Fruit fly (Drosophila melanogaster) S2 (cell line): ENCODE data around the gene Polr1B.

ENCODE experiments used
- CG8478 ChIP-seq: fragments of >200 bp; optimal IDR thresholded peaks from 2 replicates; lab custom pipeline; 2018
- CTCF ChIP-seq, 2 experiments: fragments of >200 bp; optimal IDR thresholded peaks; 2 replicates each; lab custom pipeline; 2018

DNA sequence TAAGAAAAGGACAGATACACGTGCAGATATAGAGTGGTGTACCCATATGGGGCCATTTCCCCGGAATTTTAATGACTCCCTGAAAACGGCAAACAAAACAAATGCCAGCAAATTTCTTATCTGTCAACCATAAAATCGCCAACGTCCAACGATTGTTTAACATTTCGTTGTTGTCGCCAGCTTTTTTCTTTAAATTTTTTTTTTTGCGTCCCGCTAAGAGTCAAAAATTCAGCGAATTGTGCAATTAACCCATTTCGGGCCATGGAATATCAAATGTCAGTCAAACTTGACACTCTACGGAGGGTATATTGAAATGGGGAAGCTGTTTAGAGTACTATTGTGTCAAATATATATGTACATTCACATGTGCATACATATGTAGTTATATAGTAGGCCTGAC, 28.0 kb downstream of the Polr1B start:
- TF ChIP-seq CG8478 (no peak), CTCF (optimal IDR thresholded peaks at IDR 0.05; lab: Kevin White, UChicago) (no peak)
